Fruit fly (Drosophila melanogaster): Measurements from ENCODE around the gene dlt.
A peak's percentile ranks its signal among the peaks of the same experiment; 100 is the strongest.

dm6 chr3L:1746338-1747199 lies 48.6 kb downstream of the dlt start, which contains the start of gene CG13921:
- TF ChIP-seq EcR (GFP tag; optimal IDR thresholded peaks at IDR 0.05) (peak; percentile 69), CG12605 (GFP tag; IDR thresholded peaks at IDR 0.05) (peak; percentile 99), CG15710 (tag; optimal IDR thresholded peaks at IDR 0.05) (peak; percentile 99), CG8301 (tag; optimal IDR thresholded peaks at IDR 0.05) (peak; percentile 100), Snoo (tag; optimal IDR thresholded peaks at IDR 0.05) (peak; percentile 100), rn (GFP tag; IDR thresholded peaks at IDR 0.05) (peak; percentile 99), D1 (tag; optimal IDR thresholded peaks at IDR 0.05) (no peak), gl (tag; optimal IDR thresholded peaks at IDR 0.05) (peak; percentile 99)

Measured in whole organism, pupa.